Fruit fly (Drosophila melanogaster) ovary, adult (tissue): ENCODE measurements around the gene CG6171.

Source experiments
- CG17801 ChIP-seq: fragments of 200-800 bp; optimal IDR thresholded peaks from 2 replicates; lab custom pipeline; 2019; ENCODE audit warnings: missing biosample characterization, mild to moderate bottlenecking, missing genetic modification characterization, moderate library complexity; ENCODE audit not compliant: partially characterized antibody

Gene CG6171

DNA sequence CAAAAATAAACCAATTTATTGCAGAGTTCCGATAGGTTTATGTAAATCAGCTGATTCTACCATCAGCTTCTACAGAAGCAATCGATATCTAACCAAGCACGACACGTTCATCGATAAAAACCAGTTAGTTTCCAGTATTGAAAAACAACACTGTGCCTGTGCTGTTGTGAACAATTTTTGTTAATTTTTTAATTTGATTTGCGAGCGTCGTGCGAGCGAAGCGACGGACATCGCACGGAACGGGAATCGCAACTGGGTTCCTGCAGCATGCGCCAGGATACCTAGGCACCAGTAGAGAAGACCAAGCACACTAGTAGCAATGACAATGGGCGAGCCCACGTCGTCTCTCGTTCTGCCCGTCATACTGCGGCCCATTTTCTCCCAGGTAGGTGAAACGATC is 8.2 kb upstream of the CG6171 start, which contains the start of the genes Ccm3 and CG6136:
Gene Ccm3, plus strand, starts transcription at position 125 of the 400 bp plus-strand sequence.
Gene CG6136, minus strand, starts transcription at position 380 of the 400 bp plus-strand sequence.
- TF ChIP-seq CG17801 (GFP tag; lab: Kevin White, UChicago), result peak; percentile 67

DNA sequence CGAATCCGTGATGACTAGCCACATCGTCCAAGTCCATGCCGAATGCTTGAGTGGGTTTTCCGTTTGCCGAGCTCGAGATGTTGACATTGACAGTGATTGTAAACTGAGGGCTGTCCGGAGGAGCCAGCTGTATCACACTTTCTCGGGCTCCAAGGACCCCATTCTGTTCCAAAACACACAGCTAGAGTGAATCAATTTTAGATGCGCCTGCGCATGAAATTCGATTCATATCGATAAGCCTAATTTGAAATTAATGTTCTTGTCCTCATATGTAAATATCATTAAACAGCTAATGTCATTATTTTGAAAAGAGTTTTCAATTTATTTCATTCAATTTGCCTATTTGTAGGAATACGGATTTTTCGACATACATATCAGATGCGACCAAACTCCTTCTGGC is 6.1 kb upstream of the CG6171 start, which contains the start of gene CG14868:
Gene CG14868, minus strand, starts transcription at position 204 of the 400 bp plus-strand sequence.
- TF ChIP-seq CG17801 (GFP tag; lab: Kevin White, UChicago), result no peak

DNA sequence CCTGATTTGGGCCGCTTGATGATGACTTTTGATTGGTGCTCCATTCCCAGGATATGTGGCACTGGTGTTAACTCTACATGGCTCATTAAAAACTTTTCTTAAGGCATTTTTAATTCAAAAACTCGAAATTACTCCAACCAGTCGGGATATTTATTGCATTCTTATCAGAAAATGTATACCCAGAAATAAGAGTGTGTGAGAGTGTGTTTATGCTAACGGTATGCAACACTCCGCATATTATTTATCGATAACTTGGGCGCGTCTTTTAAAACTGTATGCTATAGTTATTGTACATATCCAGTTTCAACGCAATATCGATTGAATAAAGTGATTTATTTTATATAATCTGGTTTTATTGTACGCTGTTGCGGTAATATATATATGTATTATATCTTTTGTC is 3.8 kb upstream of the CG6171 start, which contains the start of gene CG34404:
Gene CG34404, minus strand, starts transcription at position 189 of the 400 bp plus-strand sequence.
- no peak for TF ChIP-seq CG17801 (GFP tag; lab: Kevin White, UChicago)

- TF ChIP-seq CG17801 (GFP tag; lab: Kevin White, UChicago), result peak; percentile 6
These were observed 3.2 kb upstream of the CG6171 start for dm6 chr3R:15366839-15367238.

DNA sequence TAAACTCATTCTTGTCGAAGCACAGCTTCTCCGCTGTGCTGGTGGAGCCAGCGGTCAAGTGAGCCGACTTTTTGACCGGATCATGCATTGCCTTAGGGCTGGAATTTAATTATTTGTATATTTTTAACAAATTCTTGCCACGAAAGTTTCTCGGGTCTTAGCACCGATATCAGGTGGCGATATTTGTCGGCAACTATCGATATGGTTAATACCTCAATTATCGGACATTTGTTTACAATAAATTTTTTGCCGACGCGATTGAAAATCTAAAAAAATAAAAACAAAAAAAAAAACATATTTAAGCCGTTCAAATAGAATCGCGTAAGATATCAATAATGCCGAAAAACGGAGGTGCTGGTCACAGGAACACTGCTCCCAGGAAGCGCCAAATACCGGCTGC is 2.2 kb downstream of the CG6171 start, which contains the start of the genes Cog2 and Trax:
Gene Cog2, minus strand, starts transcription at position 168 of the 400 bp plus-strand sequence.
Gene Trax, plus strand, starts transcription at position 203 of the 400 bp plus-strand sequence.
- peak; percentile 65 for TF ChIP-seq CG17801 (GFP tag; lab: Kevin White, UChicago)

DNA sequence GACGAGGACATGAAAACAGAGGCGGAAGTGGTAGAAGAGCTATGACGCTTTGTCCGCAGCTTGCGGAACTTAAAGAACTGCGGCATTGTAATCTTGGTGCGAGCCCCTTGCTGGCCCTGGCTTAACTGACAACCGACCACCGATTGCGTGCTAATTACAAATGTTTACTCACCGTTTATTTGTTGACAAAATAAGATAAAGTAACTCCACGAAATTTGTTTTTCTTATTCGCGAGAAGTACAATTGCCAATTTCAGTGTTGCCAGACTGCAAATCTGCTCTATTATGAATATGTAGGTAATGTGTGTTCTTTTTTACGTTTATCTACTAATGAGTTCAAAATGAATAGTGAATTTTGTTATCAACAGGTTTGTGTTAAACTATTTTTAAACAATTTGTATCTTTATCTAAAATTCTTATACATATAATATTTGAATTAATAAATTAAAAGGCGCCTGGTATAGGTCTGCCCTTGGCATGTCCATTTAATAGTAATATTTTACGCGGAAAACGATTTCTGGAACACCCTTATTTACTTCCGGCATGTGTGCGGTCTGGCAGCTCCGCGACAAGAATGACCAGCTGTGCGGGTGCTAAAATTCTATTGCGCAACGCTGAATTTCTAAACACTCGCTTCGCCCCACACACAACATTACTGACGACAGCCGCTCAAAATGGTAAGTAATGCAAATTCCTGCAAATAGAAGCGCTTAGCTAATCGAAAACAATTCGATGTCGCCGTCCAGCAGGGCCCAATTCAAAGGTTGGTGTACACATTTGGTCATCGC is 6.8 kb downstream of the CG6171 start, which contains the start of the genes Atg4b and Hibch:
Gene Atg4b, minus strand, starts transcription at position 280 of the 787 bp plus-strand sequence.
Gene Hibch, plus strand, starts transcription at position 585 of the 787 bp plus-strand sequence.
- peak; percentile 90 for TF ChIP-seq CG17801 (GFP tag; lab: Kevin White, UChicago)

dm6 chr3R:15356152-15356551 is 7.5 kb downstream of the CG6171 start:
- TF ChIP-seq CG17801 (GFP tag; lab: Kevin White, UChicago), result no peak

DNA sequence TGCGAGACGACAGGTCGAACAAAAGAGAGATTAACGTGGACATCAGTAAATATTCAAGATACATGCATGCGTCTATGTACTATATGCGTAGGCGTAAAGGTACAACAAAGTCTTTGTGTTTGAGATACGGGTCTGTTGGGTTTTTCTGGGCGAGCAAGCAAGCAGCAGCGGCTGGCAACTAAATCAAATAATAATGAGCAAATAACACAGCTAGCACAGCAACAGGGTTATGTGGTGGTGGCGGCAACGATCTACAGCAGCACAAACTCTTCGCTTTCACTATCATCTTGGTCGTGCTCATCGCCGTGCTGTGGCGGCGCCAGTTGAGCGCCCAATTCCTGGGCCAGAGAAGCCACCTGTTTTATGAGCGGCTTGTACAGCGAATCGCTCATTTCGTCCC is 9.6 kb downstream of the CG6171 start:
- no peak for TF ChIP-seq CG17801 (GFP tag; lab: Kevin White, UChicago)

DNA sequence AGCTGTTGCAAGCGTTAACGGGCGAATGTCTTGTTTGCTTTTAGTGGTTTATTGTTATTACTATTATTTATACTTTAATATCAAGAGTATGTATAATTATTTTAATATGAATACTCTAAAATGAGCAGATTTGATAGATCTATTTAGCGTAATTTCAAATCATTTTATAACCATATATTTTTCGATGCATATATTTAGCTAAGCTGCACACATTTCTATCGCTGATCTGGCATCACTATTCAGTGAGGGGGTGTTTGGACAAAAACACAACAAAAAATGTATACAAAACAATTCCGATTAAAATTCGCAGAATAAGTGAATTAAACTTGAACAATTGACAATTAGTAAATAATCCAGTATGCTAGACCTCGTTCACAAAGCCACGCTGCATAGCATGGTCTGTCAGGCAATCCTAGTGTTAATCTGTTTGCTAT is 12.6 kb downstream of the CG6171 start, which contains the start of the genes Trs33 and Tmtc4:
Gene Trs33, minus strand, starts transcription at position 3 of the 434 bp plus-strand sequence.
Gene Tmtc4, plus strand, starts transcription at position 233 of the 434 bp plus-strand sequence.
- TF ChIP-seq CG17801 (GFP tag; lab: Kevin White, UChicago), result peak; percentile 57

- no peak for TF ChIP-seq CG17801 (GFP tag; lab: Kevin White, UChicago)
These were observed 15.8 kb downstream of the CG6171 start, which contains the start of the genes CG42726 and CG42727 for dm6 chr3R:15347822-15348221. TSS of gene CG42726 (plus strand) at chr3R:15348048. TSS of gene CG42727 (plus strand) at chr3R:15348048.

- no peak for TF ChIP-seq CG17801 (GFP tag; lab: Kevin White, UChicago)
These were observed 17.7 kb downstream of the CG6171 start, which contains the start of the genes Surf4 and CG31301 for dm6 chr3R:15346018-15346383. TSS of gene Surf4 (minus strand) at chr3R:15346176. TSS of gene CG31301 (plus strand) at chr3R:15346205.

dm6 chr3R:15345198-15346017 is 18.2 kb downstream of the CG6171 start:
- no peak for TF ChIP-seq CG17801 (GFP tag; lab: Kevin White, UChicago)

DNA sequence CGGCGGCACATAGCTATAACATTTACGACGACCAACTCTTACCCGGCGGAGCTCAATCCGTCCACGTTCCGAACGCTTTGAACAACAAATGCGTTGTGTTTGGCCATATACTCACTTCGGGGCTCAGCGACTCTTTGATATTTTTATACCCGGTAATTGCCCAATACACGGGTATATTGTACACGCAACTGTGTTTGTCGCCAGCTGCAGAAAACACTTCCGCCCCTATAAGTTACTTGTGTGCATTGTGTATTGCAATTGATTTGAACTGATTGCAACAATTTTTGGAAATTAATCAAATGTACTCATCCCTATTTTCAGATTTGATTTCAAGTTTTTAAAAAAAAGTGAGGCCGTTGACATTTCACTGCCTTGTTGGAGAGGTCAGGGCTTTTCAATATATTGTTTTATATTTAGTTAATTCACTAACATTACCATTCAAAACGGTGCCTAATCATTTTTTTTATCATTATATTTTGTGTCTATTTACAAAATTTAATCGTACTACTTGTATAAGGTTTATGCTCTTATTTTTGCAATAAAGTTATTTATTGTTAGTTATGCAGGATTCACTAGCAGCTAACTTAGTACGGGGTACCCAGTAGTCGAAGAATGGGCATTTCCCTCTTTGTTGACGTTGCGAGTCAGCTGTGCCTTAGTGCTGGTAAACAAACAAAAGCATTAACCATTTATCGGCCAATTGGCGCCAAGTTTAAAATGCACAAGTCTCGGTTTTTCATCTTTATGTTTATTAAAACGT is 20.6 kb downstream of the CG6171 start, which contains the start of gene Nagk:
Gene Nagk, minus strand, starts transcription at position 331 of the 760 bp plus-strand sequence.
- peak; percentile 8 for TF ChIP-seq CG17801 (GFP tag; lab: Kevin White, UChicago)
